Worm (Caenorhabditis elegans) whole organism, young adult: ENCODE results near the gene arrd-25.

Experiments
- ZK185.1 ChIP-seq: sonication (generic microtip); optimal IDR thresholded peaks from 2 replicates; lab custom pipeline; 2016; ENCODE audit warnings: mild to moderate bottlenecking, missing genetic modification characterization, missing compliant biosample characterization; ENCODE audit not compliant: poor library complexity, severe bottlenecking
- lir-1 ChIP-seq: fragments of 200-800 bp; sonication (Bioruptor generic); conservative IDR thresholded peaks from 2 replicates; pipeline ENCODE4 v1.3.6; 2022; ENCODE audit warnings: missing genetic modification reagents, missing genetic modification characterization, missing compliant biosample characterization
- madf-3 ChIP-seq: fragments of 200-800 bp; sonication (Bioruptor generic); IDR thresholded peaks from 2 replicates; pipeline ENCODE4 v1.3.6; 2022; ENCODE audit warnings: missing genetic modification reagents, missing genetic modification characterization, missing compliant biosample characterization
- nhr-120 ChIP-seq: fragments of 200-800 bp; sonication (Bioruptor generic); IDR thresholded peaks from 2 replicates; pipeline ENCODE4 v1.3.6; 2022; ENCODE audit warnings: missing genetic modification characterization, missing compliant biosample characterization
- nhr-90 ChIP-seq: sonication (generic microtip); optimal IDR thresholded peaks from 2 replicates; lab custom pipeline; 2016; ENCODE audit warnings: missing genotype, mild to moderate bottlenecking, missing genetic modification characterization, missing compliant biosample characterization
- snpc-4 ChIP-seq, 5 experiments: fragments of 150-350 bp in 1 of 5; sonication (generic microtip) in 4 of 5; optimal IDR thresholded peaks; 2 replicates each; lab custom pipeline; 2014 to 2018; ENCODE audit warnings: missing genetic modification characterization in 5 of 5, missing biosample characterization in 3 of 5, antibody characterized with exemption in 2 of 5, mild to moderate bottlenecking in 2 of 5, missing compliant biosample characterization in 2 of 5, missing genotype in 2 of 5, moderate library complexity in 2 of 5, missing genetic modification reagents in 1 of 5
- unc-130 ChIP-seq: sonication (generic microtip); optimal IDR thresholded peaks from 2 replicates; lab custom pipeline; 2016; ENCODE audit warnings: missing genetic modification reagents, missing genetic modification characterization, missing compliant biosample characterization

DNA sequence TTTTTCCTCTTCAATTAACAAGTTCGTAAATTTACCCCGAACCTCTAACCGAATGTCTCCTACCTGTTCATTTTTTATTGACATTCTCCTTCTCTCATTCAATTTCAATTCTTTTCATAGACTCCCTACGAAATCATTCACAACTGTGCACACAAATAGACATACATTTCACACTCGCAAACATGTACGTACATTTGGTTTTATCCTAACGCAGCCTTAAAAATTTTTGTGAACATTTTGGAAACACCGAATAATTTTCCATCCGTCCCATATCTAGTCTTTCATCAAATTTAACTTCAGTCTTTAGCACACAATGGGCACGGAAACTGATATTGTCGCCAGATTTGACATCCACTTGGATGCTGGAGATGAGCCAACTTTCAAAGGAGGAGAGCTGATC is at the start of gene arrd-25:
- no peak for TF ChIP-seq nhr-120
- no peak for TF ChIP-seq nhr-90
- TF ChIP-seq snpc-4 (GFP tag; optimal IDR thresholded peaks at IDR 0.05; lab: Kevin White, UChicago) = no peak
- no peak for TF ChIP-seq snpc-4 (tag; optimal IDR thresholded peaks at IDR 0.05; lab: Kevin White, UChicago)
- no peak for TF ChIP-seq unc-130
- TF ChIP-seq ZK185.1 (tag; lab: Kevin White, UChicago) = no peak
- TF ChIP-seq lir-1 (GFP tag; lab: Robert Waterston, UW) = no peak
- no peak for TF ChIP-seq madf-3 (GFP tag; lab: Robert Waterston, UW)
